Worm (Caenorhabditis elegans): ENCODE data around the gene asna-1.
A peak's percentile ranks its signal among the peaks of the same experiment; 100 is the strongest.

Gene asna-1

ce11 chrIII:8873045-8873457 is 21.8 kb upstream of the asna-1 start:
- TF ChIP-seq lin-54 (GFP tag; optimal IDR thresholded peaks at IDR 0.05) (no peak), F52B5.7 (tag; optimal IDR thresholded peaks at IDR 0.05) (peak; percentile 25), snpc-4 (GFP tag; optimal IDR thresholded peaks at IDR 0.05) (no peak), snpc-4 (tag; optimal IDR thresholded peaks at IDR 0.05) (no peak), somi-1 (GFP tag; optimal IDR thresholded peaks at IDR 0.05) (no peak), Y95B8A.8 (GFP tag; IDR thresholded peaks at IDR 0.05) (no peak), snpc-1.3 (tag; optimal IDR thresholded peaks at IDR 0.05; ENCODE audit: insufficient read depth) (no peak), K12H6.12 (tag; optimal IDR thresholded peaks at IDR 0.05) (peak; percentile 1), dox-1 (GFP tag; IDR thresholded peaks at IDR 0.05) (peak; percentile 18; the same call in 1 of the 2 replicates), nfyb-1 (GFP tag; IDR thresholded peaks at IDR 0.05) (no peak), zfh-2 (GFP tag; conservative IDR thresholded peaks at IDR 0.05) (peak; percentile 79)

ce11 chrIII:8873990-8874668 is 20.8 kb upstream of the asna-1 start:
- TF ChIP-seq zfh-2 (GFP tag; conservative IDR thresholded peaks at IDR 0.05) (peak; percentile 94), him-1 (tag; optimal IDR thresholded peaks at IDR 0.05) (no peak), tbx-9 (tag; optimal IDR thresholded peaks at IDR 0.05; ENCODE audit: borderline replicate concordance) (no peak), rcor-1 (GFP tag; IDR thresholded peaks at IDR 0.05) (no peak), lin-40 (tag; optimal IDR thresholded peaks at IDR 0.05) (peak; percentile 68), K11D2.4 (GFP tag; IDR thresholded peaks at IDR 0.05) (0 out of 2 replicates have a peak, but pooled peaks have one; percentile 23), bed-2 (GFP tag; IDR thresholded peaks at IDR 0.05) (no peak), egrh-3 (GFP tag; IDR thresholded peaks at IDR 0.05) (peak; percentile 68), chd-7 (tag; optimal IDR thresholded peaks at IDR 0.05) (peak; percentile 76), ztf-28 (GFP tag; IDR thresholded peaks at IDR 0.05) (no peak), aptf-3 (GFP tag; IDR thresholded peaks at IDR 0.05) (no peak), F10E7.11 (tag; optimal IDR thresholded peaks at IDR 0.05) (no peak), let-526 (GFP tag; IDR thresholded peaks at IDR 0.05) (no peak), F22D6.2 (tag; optimal IDR thresholded peaks at IDR 0.05) (no peak), rec-8 (tag; optimal IDR thresholded peaks at IDR 0.05) (no peak), ZK185.1 (tag; optimal IDR thresholded peaks at IDR 0.05; ENCODE audit: poor library complexity, severe bottlenecking) (peak; percentile 68), Y53F4B.3 (GFP tag; IDR thresholded peaks at IDR 0.05) (no peak), Y79H2A.3 (GFP tag; conservative IDR thresholded peaks at IDR 0.05) (no peak), ceh-58 (GFP tag; IDR thresholded peaks at IDR 0.05) (no peak), C06A6.2 (GFP tag; conservative IDR thresholded peaks at IDR 0.05) (0 out of 2 replicates have a peak, but pooled peaks have one; percentile 30), cebp-1 (GFP tag; IDR thresholded peaks at IDR 0.05) (no peak), cebp-1 (tag; optimal IDR thresholded peaks at IDR 0.05) (peak; percentile 71), madf-6 (GFP tag; IDR thresholded peaks at IDR 0.05) (no peak), ekl-4 (GFP tag; IDR thresholded peaks at IDR 0.05) (peak; percentile 59; the same call in 1 of the 2 replicates), sdz-38 (tag; optimal IDR thresholded peaks at IDR 0.05) (no peak), tbp1 (GFP tag; optimal IDR thresholded peaks at IDR 0.05) (peak; percentile 8), hmg-1.2 (GFP tag; IDR thresholded peaks at IDR 0.05) (peak; percentile 91), nhr-90 (tag; optimal IDR thresholded peaks at IDR 0.05) (no peak), C17E4.6 (GFP tag; IDR thresholded peaks at IDR 0.05) (no peak), ztf-3 (GFP tag; optimal IDR thresholded peaks at IDR 0.05) (no peak), snpc-4 (GFP tag; optimal IDR thresholded peaks at IDR 0.05) (peak; percentile 28), snpc-4 (tag; optimal IDR thresholded peaks at IDR 0.05) (peak in 1 of 4 experiments; percentile 35), hlh-12 (tag; optimal IDR thresholded peaks at IDR 0.05) (no peak), T07F8.4 (tag; optimal IDR thresholded peaks at IDR 0.05) (no peak), attf-3 (GFP tag; conservative IDR thresholded peaks at IDR 0.05) (no peak), K12H6.12 (tag; optimal IDR thresholded peaks at IDR 0.05) (peak; percentile 83), ceh-27 (GFP tag; optimal IDR thresholded peaks at IDR 0.05) (peak; percentile 81), pbrm-1 (GFP tag; IDR thresholded peaks at IDR 0.05) (0 out of 2 replicates have a peak, but pooled peaks have one; percentile 33), lir-1 (GFP tag; conservative IDR thresholded peaks at IDR 0.05) (peak; percentile 94)
